Fruit fly (Drosophila melanogaster): Measurements from ENCODE around the gene CG33664.

DNA sequence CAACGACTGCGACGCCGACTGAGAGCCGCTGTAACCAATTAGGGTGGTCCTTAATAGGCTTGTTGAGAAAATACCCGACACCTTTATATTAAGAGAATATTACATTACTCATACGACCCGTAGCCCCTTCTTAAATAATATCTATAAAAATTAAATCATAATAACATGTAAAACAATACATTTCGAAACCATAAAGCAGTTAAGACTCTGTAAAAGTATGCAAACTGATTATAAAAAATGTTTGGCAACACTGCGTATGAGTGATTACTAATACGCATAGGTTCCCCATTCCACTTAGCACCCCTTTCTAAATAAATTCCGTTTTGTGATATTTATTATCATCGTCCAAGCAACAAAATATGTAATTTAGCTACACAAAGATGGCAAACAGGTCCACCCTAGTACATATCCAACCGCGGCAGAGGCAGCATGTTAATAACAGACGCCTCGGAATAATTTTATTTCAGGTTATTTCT, 43.4 kb upstream of the CG33664 start:
- TF ChIP-seq cic (GFP tag; optimal IDR thresholded peaks at IDR 0.05) (no peak), Hr96 (GFP tag; optimal IDR thresholded peaks at IDR 0.05) (peak; percentile 52), CG11617 (GFP tag; optimal IDR thresholded peaks at IDR 0.05) (peak; percentile 88), CG12768 (GFP tag; optimal IDR thresholded peaks at IDR 0.05) (no peak), toe (GFP tag; optimal IDR thresholded peaks at IDR 0.05) (no peak), cnc (optimal IDR thresholded peaks at IDR 0.05) (no peak), bab1 (GFP tag; optimal IDR thresholded peaks at IDR 0.05) (peak; percentile 94), CG1620 (GFP tag; optimal IDR thresholded peaks at IDR 0.05) (peak; percentile 46)

Measured in whole organism, adult.